ENCODE assay signal across 5 fruit fly cellular contexts in genomic region chr3L:11210517-11210916, dm6.
TF ChIP-seq lines count a peak whose summit lies in the region.

Gene Ube3a (minus strand): TSS chr3L:11210583.
Gene CG7600 (plus strand): TSS chr3L:11210786.

- peak; percentile 13 for TF ChIP-seq CTCF in whole organism, embryonic (GFP tag; optimal IDR thresholded peaks at IDR 0.05; lab: Kevin White, UChicago)

TF ChIP-seq in whole organism, adult, 20 proteins besides CTCF, POLR2A, EP300 and RAD21 (continues in another document):
- TF ChIP-seq CG7101 (tag; optimal IDR thresholded peaks at IDR 0.05; lab: Kevin White, UChicago) = peak; percentile 77
- TF ChIP-seq CG12768 (GFP tag; optimal IDR thresholded peaks at IDR 0.05; lab: Kevin White, UChicago) = peak; percentile 64
- no peak for TF ChIP-seq CG5204 (GFP tag; optimal IDR thresholded peaks at IDR 0.05; lab: Kevin White, UChicago)
- no peak for TF ChIP-seq Hr96 (GFP tag; optimal IDR thresholded peaks at IDR 0.05; lab: Kevin White, UChicago)
- TF ChIP-seq pad (GFP tag; optimal IDR thresholded peaks at IDR 0.05; lab: Kevin White, UChicago) = peak; percentile 60
- TF ChIP-seq CG11617 (GFP tag; optimal IDR thresholded peaks at IDR 0.05; lab: Kevin White, UChicago) = peak; percentile 58
- TF ChIP-seq bab1 (GFP tag; optimal IDR thresholded peaks at IDR 0.05; lab: Kevin White, UChicago) = peak; percentile 72
- TF ChIP-seq tj (GFP tag; optimal IDR thresholded peaks at IDR 0.05; lab: Kevin White, UChicago) = peak; percentile 18
- TF ChIP-seq CG33017 (tag; optimal IDR thresholded peaks at IDR 0.05; lab: Kevin White, UChicago) = peak; percentile 4
- no peak for TF ChIP-seq toe (GFP tag; optimal IDR thresholded peaks at IDR 0.05; lab: Kevin White, UChicago)
- peak; percentile 83 for TF ChIP-seq Mnt (GFP tag; optimal IDR thresholded peaks at IDR 0.05; lab: Kevin White, UChicago)
- peak; percentile 26 for TF ChIP-seq ovo (GFP tag; optimal IDR thresholded peaks at IDR 0.05; lab: Kevin White, UChicago)
- TF ChIP-seq Crg-1 (GFP tag; optimal IDR thresholded peaks at IDR 0.05; lab: Kevin White, UChicago) = peak; percentile 58
- TF ChIP-seq cnc (optimal IDR thresholded peaks at IDR 0.05; lab: Kevin White, UChicago) = peak in 1 of 2 experiments; percentile 79
- peak; percentile 10 for TF ChIP-seq Clk (GFP tag; optimal IDR thresholded peaks at IDR 0.05; lab: Kevin White, UChicago)
- TF ChIP-seq cic (GFP tag; optimal IDR thresholded peaks at IDR 0.05; lab: Kevin White, UChicago) = peak; percentile 77
- TF ChIP-seq CG7045 (GFP tag; optimal IDR thresholded peaks at IDR 0.05; lab: Kevin White, UChicago) = peak; percentile 43
- peak; percentile 57 for TF ChIP-seq CG14711 (tag; optimal IDR thresholded peaks at IDR 0.05; lab: Kevin White, UChicago)

TF ChIP-seq in whole organism, embryonic, 481 proteins besides CTCF, POLR2A, EP300 and RAD21 (continues in another document):
- peak; percentile 28 for TF ChIP-seq twi (tag; optimal IDR thresholded peaks at IDR 0.05; lab: Kevin White, UChicago)
- peak; percentile 79 for TF ChIP-seq CrebB (tag; optimal IDR thresholded peaks at IDR 0.05; lab: Kevin White, UChicago)
- TF ChIP-seq CG2199 (GFP tag; IDR thresholded peaks at IDR 0.05; lab: Robert Waterston, UW) = no peak
- peak in 1 of 2 experiments; percentile 29 for TF ChIP-seq bsh (GFP tag; optimal IDR thresholded peaks at IDR 0.05; lab: Kevin White, UChicago)
- TF ChIP-seq grau (tag; optimal IDR thresholded peaks at IDR 0.05; lab: Kevin White, UChicago) = peak; percentile 53
- no peak for TF ChIP-seq CG10959 (GFP tag; IDR thresholded peaks at IDR 0.05; lab: Robert Waterston, UW)
- TF ChIP-seq esg (GFP tag; conservative IDR thresholded peaks at IDR 0.05; lab: Robert Waterston, UW) = no peak
- peak; percentile 54 for TF ChIP-seq Bteb2 (GFP tag; optimal IDR thresholded peaks at IDR 0.05; lab: Kevin White, UChicago)
- peak; percentile 14 for TF ChIP-seq CG10979 (tag; optimal IDR thresholded peaks at IDR 0.05; lab: Kevin White, UChicago)
- TF ChIP-seq ken (GFP tag; IDR thresholded peaks at IDR 0.05; lab: Robert Waterston, UW) = no peak
- TF ChIP-seq jigr1 (GFP tag; IDR thresholded peaks at IDR 0.05; lab: Robert Waterston, UW) = no peak
- no peak for TF ChIP-seq cas (GFP tag; IDR thresholded peaks at IDR 0.05; lab: Robert Waterston, UW)
- no peak for TF ChIP-seq CG7357 (GFP tag; IDR thresholded peaks at IDR 0.05; lab: Robert Waterston, UW)
- peak; percentile 88 for TF ChIP-seq HmgD (GFP tag; optimal IDR thresholded peaks at IDR 0.05; lab: Kevin White, UChicago)
- TF ChIP-seq hbn (GFP tag; IDR thresholded peaks at IDR 0.05; lab: Robert Waterston, UW; ENCODE audit: partially characterized antibody) = peak; percentile 99
- TF ChIP-seq CG11560 (tag; IDR thresholded peaks at IDR 0.05; lab: Robert Waterston, UW) = peak; percentile 27; the same call in 1 of the 3 replicates
- TF ChIP-seq CG7839 (tag; optimal IDR thresholded peaks at IDR 0.05; lab: Kevin White, UChicago) = peak; percentile 39
- no peak; the same call in 1 of the 2 replicates for TF ChIP-seq seq (GFP tag; IDR thresholded peaks at IDR 0.05; lab: Robert Waterston, UW)
- no peak for TF ChIP-seq CG17802 (tag; optimal IDR thresholded peaks at IDR 0.05; lab: Kevin White, UChicago)

TF ChIP-seq in whole organism, prepupa, 60 proteins besides CTCF, POLR2A, EP300 and RAD21 (continues in another document):
- TF ChIP-seq CG8119 (GFP tag; IDR thresholded peaks at IDR 0.05; lab: Robert Waterston, UW) (peak; percentile 40; the same call in 2 of the 3 replicates), dac (GFP tag; optimal IDR thresholded peaks at IDR 0.05; lab: Kevin White, UChicago) (peak; percentile 13), Eip78C (GFP tag; lab: Kevin White, UChicago) (peak; percentile 71), CG6854 (GFP tag; optimal IDR thresholded peaks at IDR 0.05; lab: Kevin White, UChicago) (peak; percentile 61), CG6163 (GFP tag; IDR thresholded peaks at IDR 0.05; lab: Robert Waterston, UW) (peak; percentile 43; the same call in 1 of the 3 replicates), fkh (GFP tag; optimal IDR thresholded peaks at IDR 0.05; lab: Kevin White, UChicago) (peak; percentile 75), eg (GFP tag; IDR thresholded peaks at IDR 0.05; lab: Robert Waterston, UW) (0 out of 3 replicates have a peak, but pooled peaks have one; percentile 21), dsx (GFP tag; optimal IDR thresholded peaks at IDR 0.05; lab: Kevin White, UChicago; ENCODE audit: poor library complexity, severe bottlenecking) (peak; percentile 22), Eip93F (GFP tag; optimal IDR thresholded peaks at IDR 0.05; lab: Kevin White, UChicago) (no peak), CG11902 (GFP tag; optimal IDR thresholded peaks at IDR 0.05; lab: Kevin White, UChicago) (no peak), Eip75B (GFP tag; optimal IDR thresholded peaks at IDR 0.05; lab: Kevin White, UChicago) (peak; percentile 40), Hr39 (GFP tag; optimal IDR thresholded peaks at IDR 0.05; lab: Kevin White, UChicago) (no peak), esn (GFP tag; optimal IDR thresholded peaks at IDR 0.05; lab: Kevin White, UChicago) (peak; percentile 59), CG32006 (GFP tag; optimal IDR thresholded peaks at IDR 0.05; lab: Kevin White, UChicago) (peak; percentile 15), Lpt (GFP tag; optimal IDR thresholded peaks at IDR 0.05; lab: Kevin White, UChicago) (no peak), Met (GFP tag; optimal IDR thresholded peaks at IDR 0.05; lab: Kevin White, UChicago) (no peak), Blimp-1 (GFP tag; optimal IDR thresholded peaks at IDR 0.05; lab: Kevin White, UChicago) (no peak), CG3919 (GFP tag; optimal IDR thresholded peaks at IDR 0.05; lab: Kevin White, UChicago) (peak; percentile 48), CG16779 (tag; optimal IDR thresholded peaks at IDR 0.05; lab: Kevin White, UChicago) (no peak)

TF ChIP-seq in whole organism, pupa, 21 proteins besides CTCF, POLR2A, EP300 and RAD21 (continues in another document):
- TF ChIP-seq Pif1A (GFP tag; optimal IDR thresholded peaks at IDR 0.05; lab: Kevin White, UChicago) (no peak), CG8301 (tag; optimal IDR thresholded peaks at IDR 0.05; lab: Kevin White, UChicago) (peak; percentile 12), EcR (GFP tag; optimal IDR thresholded peaks at IDR 0.05; lab: Kevin White, UChicago) (peak; percentile 26), gl (tag; optimal IDR thresholded peaks at IDR 0.05; lab: Kevin White, UChicago) (peak; percentile 13), Snoo (tag; optimal IDR thresholded peaks at IDR 0.05; lab: Kevin White, UChicago) (peak; percentile 21), CG15710 (tag; optimal IDR thresholded peaks at IDR 0.05; lab: Kevin White, UChicago) (peak; percentile 15), CG32121 (GFP tag; IDR thresholded peaks at IDR 0.05; lab: Robert Waterston, UW) (0 out of 2 replicates have a peak, but pooled peaks have one; percentile 22), CG14655 (GFP tag; optimal IDR thresholded peaks at IDR 0.05; lab: Kevin White, UChicago) (no peak), CG10348 (GFP tag; IDR thresholded peaks at IDR 0.05; lab: Robert Waterston, UW) (no peak), rn (GFP tag; IDR thresholded peaks at IDR 0.05; lab: Robert Waterston, UW) (no peak), CG8159 (tag; optimal IDR thresholded peaks at IDR 0.05; lab: Kevin White, UChicago) (peak; percentile 22), CG13204 (GFP tag; optimal IDR thresholded peaks at IDR 0.05; lab: Kevin White, UChicago) (no peak), Ets98B (GFP tag; IDR thresholded peaks at IDR 0.05; lab: Robert Waterston, UW) (peak; percentile 31; the same call in 1 of the 2 replicates), CG9948 (tag; optimal IDR thresholded peaks at IDR 0.05; lab: Kevin White, UChicago) (no peak), D1 (tag; optimal IDR thresholded peaks at IDR 0.05; lab: Kevin White, UChicago) (no peak), CG17806 (tag; optimal IDR thresholded peaks at IDR 0.05; lab: Kevin White, UChicago) (no peak), CG12605 (GFP tag; IDR thresholded peaks at IDR 0.05; lab: Robert Waterston, UW) (0 out of 2 replicates have a peak, but pooled peaks have one; percentile 16), fd96Ca (GFP tag; IDR thresholded peaks at IDR 0.05; lab: Robert Waterston, UW) (peak; percentile 59; the same call in 2 of the 3 replicates), CG4496 (GFP tag; IDR thresholded peaks at IDR 0.05; lab: Robert Waterston, UW) (0 out of 3 replicates have a peak, but pooled peaks have one; percentile 57), Pif1B (GFP tag; optimal IDR thresholded peaks at IDR 0.05; lab: Kevin White, UChicago) (no peak)

TF ChIP-seq in whole organism, wandering third instar larva, 38 proteins besides CTCF, POLR2A, EP300 and RAD21 (continues in another document):
- TF ChIP-seq HLH106 (tag; optimal IDR thresholded peaks at IDR 0.05; lab: Kevin White, UChicago) (peak; percentile 34), Sp1 (GFP tag; optimal IDR thresholded peaks at IDR 0.05; lab: Kevin White, UChicago) (peak; percentile 57), OdsH (GFP tag; optimal IDR thresholded peaks at IDR 0.05; lab: Kevin White, UChicago) (peak; percentile 53), dmrt93B (GFP tag; optimal IDR thresholded peaks at IDR 0.05; lab: Kevin White, UChicago) (no peak), br (GFP tag; optimal IDR thresholded peaks at IDR 0.05; lab: Kevin White, UChicago) (peak; percentile 62), Myc (optimal IDR thresholded peaks at IDR 0.05; lab: Kevin White, UChicago) (peak; percentile 30), h (GFP tag; optimal IDR thresholded peaks at IDR 0.05; lab: Kevin White, UChicago) (peak; percentile 75), CG32264 (GFP tag; optimal IDR thresholded peaks at IDR 0.05; lab: Kevin White, UChicago) (peak; percentile 30), GATAd (GFP tag; optimal IDR thresholded peaks at IDR 0.05; lab: Kevin White, UChicago) (no peak), Jra (GFP tag; optimal IDR thresholded peaks at IDR 0.05; lab: Kevin White, UChicago) (peak; percentile 94), Rel (GFP tag; optimal IDR thresholded peaks at IDR 0.05; lab: Kevin White, UChicago) (no peak), Rel (tag; optimal IDR thresholded peaks at IDR 0.05; lab: Kevin White, UChicago) (peak; percentile 56), rgr (GFP tag; optimal IDR thresholded peaks at IDR 0.05; lab: Kevin White, UChicago) (peak; percentile 48), fru (GFP tag; optimal IDR thresholded peaks at IDR 0.05; lab: Kevin White, UChicago) (peak; percentile 41), Abd-B (GFP tag; optimal IDR thresholded peaks at IDR 0.05; lab: Kevin White, UChicago) (no peak), pan (optimal IDR thresholded peaks at IDR 0.05; lab: Kevin White, UChicago) (no peak), Hnf4 (GFP tag; optimal IDR thresholded peaks at IDR 0.05; lab: Kevin White, UChicago) (peak; percentile 74), CG9705 (GFP tag; optimal IDR thresholded peaks at IDR 0.05; lab: Kevin White, UChicago) (peak; percentile 14), foxo (GFP tag; optimal IDR thresholded peaks at IDR 0.05; lab: Kevin White, UChicago) (peak; percentile 48 to 54), Hr83 (GFP tag; optimal IDR thresholded peaks at IDR 0.05; lab: Kevin White, UChicago; ENCODE audit: poor library complexity, severe bottlenecking) (peak; percentile 59), Dif (GFP tag; optimal IDR thresholded peaks at IDR 0.05; lab: Kevin White, UChicago; ENCODE audit: partially characterized antibody) (peak; percentile 14), sv (GFP tag; optimal IDR thresholded peaks at IDR 0.05; lab: Kevin White, UChicago) (peak; percentile 25)
